Worm (Caenorhabditis elegans) whole organism, L1 larva: ENCODE results near the gene M01H9.4.

ENCODE experiments used
- Y116A8C.19 ChIP-seq: sonication (generic microtip); optimal IDR thresholded peaks from 2 replicates; lab custom pipeline; 2016; ENCODE audit warnings: missing compliant biosample characterization, missing genetic modification characterization, borderline replicate concordance
- aha-1 ChIP-seq: fragments of 150-350 bp; optimal IDR thresholded peaks from 2 replicates; lab custom pipeline; 2014; ENCODE audit warnings: missing biosample characterization, missing genetic modification characterization
- alr-1 ChIP-seq: fragments of 200-800 bp; sonication (Bioruptor generic); optimal IDR thresholded peaks from 2 replicates; lab custom pipeline; 2018; ENCODE audit warnings: borderline replicate concordance, mild to moderate bottlenecking, missing genetic modification characterization, missing compliant biosample characterization
- ama-1 ChIP-seq: fragments of 150-350 bp; optimal IDR thresholded peaks from 2 replicates; lab custom pipeline; 2014
- ceh-63 ChIP-seq: fragments of 200-800 bp; sonication (Bioruptor generic); optimal IDR thresholded peaks from 2 replicates; lab custom pipeline; 2018; ENCODE audit warnings: mild to moderate bottlenecking, missing genetic modification characterization, missing compliant biosample characterization
- ceh-8 ChIP-seq: fragments of 200-800 bp; sonication (Bioruptor generic); optimal IDR thresholded peaks from 2 replicates; lab custom pipeline; 2018; ENCODE audit warnings: mild to moderate bottlenecking, missing genetic modification characterization, moderate library complexity, missing compliant biosample characterization
- ceh-82 ChIP-seq, 3 experiments: fragments of 150-350 bp in 1 of 3; sonication (generic microtip) in 2 of 3; optimal IDR thresholded peaks; 2 replicates each; lab custom pipeline; 2014 to 2017; ENCODE audit warnings: missing biosample characterization in 3 of 3, missing genetic modification characterization in 3 of 3
- ceh-88 ChIP-seq: fragments of 200-800 bp; sonication (Bioruptor generic); IDR thresholded peaks from 2 replicates; pipeline ENCODE4 v1.3.6; 2022; ENCODE audit warnings: missing genetic modification characterization, missing compliant biosample characterization
- dsc-1 ChIP-seq: sonication (generic microtip); optimal IDR thresholded peaks from 2 replicates; lab custom pipeline; 2016; ENCODE audit warnings: mild to moderate bottlenecking, missing genetic modification characterization, missing compliant biosample characterization
- efl-1 ChIP-seq, 4 experiments: fragments of 150-350 bp; optimal IDR thresholded peaks in 3 of 4; peaks in 1 of 4; 1 replicate in 1 of 4; 2 replicates in 3 of 4; lab custom pipeline; 2014; ENCODE audit warnings: missing biosample characterization in 2 of 4, missing genetic modification characterization in 2 of 4, missing genetic modification reagents in 2 of 4
- efl-3 ChIP-seq: fragments of 200-800 bp; sonication (Bioruptor generic); optimal IDR thresholded peaks from 2 replicates; lab custom pipeline; 2018; ENCODE audit warnings: mild to moderate bottlenecking, missing genetic modification characterization, missing compliant biosample characterization
- egl-13 ChIP-seq: sonication (generic microtip); optimal IDR thresholded peaks from 2 replicates; lab custom pipeline; 2016; ENCODE audit warnings: missing genotype, missing genetic modification reagents, missing genetic modification characterization, missing compliant biosample characterization
- elt-2 ChIP-seq: sonication (generic microtip); optimal IDR thresholded peaks from 2 replicates; lab custom pipeline; 2016; ENCODE audit warnings: missing genetic modification characterization, mild to moderate bottlenecking, inconsistent platforms, missing compliant biosample characterization, missing genetic modification reagents
- ets-5 ChIP-seq: fragments of 200-800 bp; sonication (Bioruptor generic); IDR thresholded peaks from 2 replicates; pipeline ENCODE4 v1.3.6; 2022; ENCODE audit warnings: missing genetic modification characterization, missing compliant biosample characterization
- fkh-10 ChIP-seq: sonication (generic microtip); optimal IDR thresholded peaks from 2 replicates; lab custom pipeline; 2017; ENCODE audit warnings: missing biosample characterization, missing genetic modification reagents, missing genetic modification characterization
- fos-1 ChIP-seq: fragments of 150-350 bp; optimal IDR thresholded peaks from 2 replicates; lab custom pipeline; 2014; ENCODE audit warnings: missing biosample characterization, missing genetic modification characterization
- hlh-4 ChIP-seq: sonication (generic microtip); optimal IDR thresholded peaks from 2 replicates; lab custom pipeline; 2016; ENCODE audit warnings: mild to moderate bottlenecking, missing genetic modification characterization, missing compliant biosample characterization
- hpl-2 ChIP-seq: fragments of 150-350 bp; optimal IDR thresholded peaks from 2 replicates; lab custom pipeline; 2014; ENCODE audit warnings: missing biosample characterization, missing genetic modification reagents, missing genetic modification characterization
- irx-1 ChIP-seq: sonication (generic microtip); optimal IDR thresholded peaks from 2 replicates; lab custom pipeline; 2016; ENCODE audit warnings: missing genetic modification characterization, missing compliant biosample characterization
- isw-1 ChIP-seq: fragments of 200-800 bp; sonication (Bioruptor generic); IDR thresholded peaks from 2 replicates; pipeline ENCODE4 v1.3.6; 2022; ENCODE audit warnings: missing genetic modification characterization, missing compliant biosample characterization
- jun-1 ChIP-seq: fragments of 150-350 bp; optimal IDR thresholded peaks from 2 replicates; lab custom pipeline; 2014; ENCODE audit warnings: missing biosample characterization, missing genetic modification reagents, missing genetic modification characterization
- lin-13 ChIP-seq: fragments of 150-350 bp; optimal IDR thresholded peaks from 2 replicates; lab custom pipeline; 2014; ENCODE audit warnings: missing biosample characterization, missing genetic modification reagents, missing genetic modification characterization
- lin-14 ChIP-seq: fragments of 200-800 bp; sonication (Bioruptor generic); optimal IDR thresholded peaks from 2 replicates; lab custom pipeline; 2018; ENCODE audit warnings: mild to moderate bottlenecking, missing genetic modification characterization, moderate library complexity, missing compliant biosample characterization
- lin-35 ChIP-seq, 2 experiments: fragments of 150-350 bp; optimal IDR thresholded peaks; 2 replicates each; lab custom pipeline; 2014; ENCODE audit warnings: missing biosample characterization in 2 of 2, missing genetic modification characterization in 2 of 2, missing genetic modification reagents in 2 of 2
- lir-3 ChIP-seq: sonication (generic microtip); optimal IDR thresholded peaks from 2 replicates; lab custom pipeline; 2016; ENCODE audit warnings: mild to moderate bottlenecking, missing genetic modification characterization, moderate library complexity, missing compliant biosample characterization; ENCODE audit not compliant: poor library complexity
- mab-9 ChIP-seq: fragments of 200-800 bp; sonication (Bioruptor generic); IDR thresholded peaks from 2 replicates; pipeline ENCODE4 v1.3.6; 2022; ENCODE audit warnings: missing genetic modification reagents, missing genetic modification characterization, missing compliant biosample characterization
- mdl-1 ChIP-seq, 2 experiments: fragments of 150-350 bp; optimal IDR thresholded peaks; 2 replicates each; lab custom pipeline; 2014 to 2017; ENCODE audit warnings: missing biosample characterization in 2 of 2, missing genetic modification characterization in 2 of 2, inconsistent platforms in 1 of 2
- nhr-12 ChIP-seq: sonication (generic microtip); optimal IDR thresholded peaks from 2 replicates; lab custom pipeline; 2017; ENCODE audit warnings: missing biosample characterization, missing genetic modification characterization
- nhr-19 ChIP-seq: fragments of 200-800 bp; sonication (Bioruptor generic); conservative IDR thresholded peaks from 2 replicates; pipeline ENCODE4 v1.3.6; 2022; ENCODE audit warnings: missing genetic modification characterization, missing compliant biosample characterization
- nhr-20 ChIP-seq: sonication (generic microtip); optimal IDR thresholded peaks from 2 replicates; lab custom pipeline; 2016; ENCODE audit warnings: mild to moderate bottlenecking, missing genetic modification characterization, missing compliant biosample characterization
- nhr-237 ChIP-seq: fragments of 150-350 bp; optimal IDR thresholded peaks from 2 replicates; lab custom pipeline; 2014; ENCODE audit warnings: missing biosample characterization, missing genetic modification characterization
- nhr-28 ChIP-seq: fragments of 150-350 bp; optimal IDR thresholded peaks from 2 replicates; lab custom pipeline; 2014; ENCODE audit warnings: missing biosample characterization, missing genetic modification characterization
- nhr-76 ChIP-seq: sonication (generic microtip); optimal IDR thresholded peaks from 2 replicates; lab custom pipeline; 2017; ENCODE audit warnings: missing biosample characterization, missing genetic modification characterization
- nhr-85 ChIP-seq: sonication (generic microtip); peaks from one replicate; lab custom pipeline; 2016; ENCODE audit warnings: missing genetic modification characterization, inconsistent platforms, missing compliant biosample characterization
- nhr-90 ChIP-seq: sonication (generic microtip); optimal IDR thresholded peaks from 2 replicates; lab custom pipeline; 2016; ENCODE audit warnings: mild to moderate bottlenecking, missing genetic modification characterization, missing compliant biosample characterization; ENCODE audit not compliant: poor library complexity
- pax-3 ChIP-seq: fragments of 200-800 bp; sonication (Bioruptor generic); optimal IDR thresholded peaks from 2 replicates; lab custom pipeline; 2018; ENCODE audit warnings: mild to moderate bottlenecking, missing genetic modification characterization, moderate library complexity, missing compliant biosample characterization
- sox-4 ChIP-seq: sonication (generic microtip); optimal IDR thresholded peaks from 2 replicates; lab custom pipeline; 2016; ENCODE audit warnings: missing genetic modification characterization, missing compliant biosample characterization
- sup-37 ChIP-seq: fragments of 200-800 bp; sonication (Bioruptor generic); optimal IDR thresholded peaks from 2 replicates; lab custom pipeline; 2018; ENCODE audit warnings: mild to moderate bottlenecking, missing genetic modification characterization, missing compliant biosample characterization
- tbx-2 ChIP-seq: sonication (generic microtip); optimal IDR thresholded peaks from 2 replicates; lab custom pipeline; 2016; ENCODE audit warnings: missing genetic modification characterization, missing compliant biosample characterization
- tlp-1 ChIP-seq: fragments of 150-350 bp; optimal IDR thresholded peaks from 2 replicates; lab custom pipeline; 2014; ENCODE audit warnings: missing biosample characterization, missing genetic modification characterization
- unc-130 ChIP-seq: fragments of 150-350 bp; optimal IDR thresholded peaks from 2 replicates; lab custom pipeline; 2017; ENCODE audit warnings: missing biosample characterization, missing genetic modification characterization, inconsistent platforms
- vab-15 ChIP-seq: sonication (generic microtip); optimal IDR thresholded peaks from 2 replicates; lab custom pipeline; 2017; ENCODE audit warnings: missing genotype, mild to moderate bottlenecking, missing genetic modification characterization, missing compliant biosample characterization
- zag-1 ChIP-seq: fragments of 150-350 bp; optimal IDR thresholded peaks from 2 replicates; lab custom pipeline; 2014; ENCODE audit warnings: missing biosample characterization, missing genetic modification characterization
- ztf-11 ChIP-seq, 2 experiments: sonication (generic microtip); optimal IDR thresholded peaks; 2 replicates each; lab custom pipeline; 2016 to 2017; ENCODE audit warnings: missing genetic modification characterization in 2 of 2, missing biosample characterization in 1 of 2, missing compliant biosample characterization in 1 of 2
- ztf-4 ChIP-seq: fragments of 150-350 bp; optimal IDR thresholded peaks from 2 replicates; lab custom pipeline; 2014; ENCODE audit warnings: missing biosample characterization, missing genetic modification characterization

Gene M01H9.4

ce11 chrIV:4469770-4470709, 12.7 kb downstream of the M01H9.4 start (continued):
- TF ChIP-seq ama-1 (peak; percentile 56), efl-3 (GFP tag; lab: Kevin White, UChicago) (no peak), ets-5 (no peak), zag-1 (tag; lab: Kevin White, UChicago) (no peak), ztf-4 (tag; lab: Kevin White, UChicago) (peak; percentile 55), irx-1 (tag; lab: Kevin White, UChicago) (peak; percentile 28), Y116A8C.19 (no peak), hpl-2 (GFP tag; lab: Kevin White, UChicago) (no peak), nhr-28 (tag; lab: Kevin White, UChicago) (no peak)

DNA sequence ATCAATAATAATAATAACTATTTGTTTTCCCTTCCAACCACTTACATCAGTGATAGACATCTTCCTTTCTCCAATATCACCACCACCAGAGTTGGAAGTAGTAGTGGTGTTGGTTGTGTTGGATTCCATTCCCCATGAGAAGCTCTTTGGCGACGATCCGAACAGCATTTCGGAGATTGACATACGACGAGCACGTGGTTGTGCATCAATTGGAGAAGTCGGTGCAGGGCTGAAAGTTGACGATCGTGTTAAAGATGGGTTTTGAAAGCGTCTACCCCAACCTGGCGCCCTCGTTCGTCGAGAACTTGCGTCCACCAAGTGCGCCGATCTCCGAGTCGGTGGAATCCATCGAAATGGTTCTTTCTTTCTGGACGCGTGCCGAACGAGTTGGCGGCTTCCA, 13.7 kb downstream of the M01H9.4 start:
- no peak for TF ChIP-seq aha-1 (tag; lab: Kevin White, UChicago)
- no peak for TF ChIP-seq efl-1 (optimal IDR thresholded peaks at IDR 0.05; lab: Kevin White, UChicago)
- peak in 1 of 2 experiments; percentile 86 for TF ChIP-seq efl-1 (GFP tag; optimal IDR thresholded peaks at IDR 0.05 in 1 of 2; lab: Kevin White, UChicago)

DNA sequence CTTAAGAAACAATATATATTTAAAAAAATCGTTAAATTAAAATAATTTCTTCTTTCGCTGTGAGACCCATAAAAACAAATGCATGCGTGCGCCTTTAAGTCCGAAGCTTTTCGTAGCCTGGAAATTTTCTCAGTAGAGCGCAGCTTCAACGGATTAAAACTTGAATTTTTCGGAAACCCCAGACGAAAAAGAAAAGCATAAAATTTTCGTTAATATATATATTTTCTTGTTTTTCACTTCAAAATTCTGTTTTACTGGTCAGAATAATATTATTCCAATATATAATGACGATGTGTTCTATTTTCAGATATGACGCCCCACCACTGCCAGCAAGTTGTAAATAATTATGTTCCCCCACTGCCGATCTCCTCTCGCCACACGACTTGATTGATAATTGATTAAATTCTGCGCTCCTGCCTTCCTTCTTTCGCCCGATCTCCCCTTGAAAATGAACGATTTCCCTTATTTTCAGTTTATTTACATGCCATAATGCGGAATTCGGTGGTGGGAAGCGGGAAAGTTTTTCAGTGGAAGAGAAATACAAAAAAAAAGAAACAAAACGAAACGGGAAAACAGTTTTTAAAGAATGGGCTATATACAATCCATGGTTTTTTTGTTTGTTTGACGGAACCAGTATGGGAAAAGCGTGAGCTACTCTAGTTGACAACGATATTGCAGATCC, 14.5 kb downstream of the M01H9.4 start:
- TF ChIP-seq sox-4 (no peak), fos-1 (no peak), egl-13 (tag; lab: Kevin White, UChicago) (no peak), nhr-90 (tag; lab: Kevin White, UChicago) (peak; percentile 56), lin-14 (peak; percentile 38), ztf-11 (tag; optimal IDR thresholded peaks at IDR 0.05; lab: Kevin White, UChicago) (peak in 1 of 2 experiments; percentile 11), elt-2 (tag; lab: Kevin White, UChicago) (peak; percentile 30), vab-15 (tag; lab: Kevin White, UChicago) (no peak), ama-1 (peak; percentile 95), lir-3 (tag; lab: Kevin White, UChicago) (no peak), alr-1 (tag; lab: Kevin White, UChicago) (no peak), isw-1 (GFP tag; lab: Robert Waterston, UW) (no peak), nhr-28 (tag; lab: Kevin White, UChicago) (no peak), pax-3 (tag; lab: Kevin White, UChicago) (peak; percentile 28), ceh-8 (GFP tag; lab: Kevin White, UChicago) (peak; percentile 7), ceh-63 (no peak), lin-35 (GFP tag; optimal IDR thresholded peaks at IDR 0.05; lab: Kevin White, UChicago) (peak in 1 of 2 experiments; percentile 27), nhr-85 (tag; lab: Kevin White, UChicago) (peak; percentile 50), fkh-10 (GFP tag; lab: Kevin White, UChicago) (no peak), ztf-4 (tag; lab: Kevin White, UChicago) (peak; percentile 39), nhr-19 (GFP tag; lab: Robert Waterston, UW) (peak; percentile 29), mab-9 (no peak), sup-37 (GFP tag; lab: Kevin White, UChicago) (peak; percentile 42), hlh-4 (tag; lab: Kevin White, UChicago) (no peak), nhr-237 (tag; lab: Kevin White, UChicago) (no peak), tbx-2 (peak; percentile 17), ceh-82 (tag; optimal IDR thresholded peaks at IDR 0.05; lab: Kevin White, UChicago) (no peak), dsc-1 (tag; lab: Kevin White, UChicago) (no peak), tlp-1 (tag; lab: Kevin White, UChicago) (no peak), lin-13 (no peak), nhr-12 (tag; lab: Kevin White, UChicago) (no peak), ceh-88 (0 out of 2 replicates have a peak, but pooled peaks have one; percentile 51), nhr-76 (no peak), Y116A8C.19 (no peak), mdl-1 (tag; optimal IDR thresholded peaks at IDR 0.05; lab: Kevin White, UChicago) (no peak), unc-130 (tag; lab: Kevin White, UChicago) (no peak), jun-1 (tag; lab: Kevin White, UChicago) (no peak), nhr-20 (peak; percentile 20)
